Fruit fly (Drosophila melanogaster) whole organism, embryonic: ENCODE measurements around the gene CG6652.

Experiments
- Ada2b ChIP-seq: fragments of 200-800 bp; sonication (Bioruptor generic); IDR thresholded peaks from 2 replicates; pipeline ENCODE4 v1.3.6; 2022; ENCODE audit warnings: missing biosample characterization, missing genetic modification characterization
- Atf6 ChIP-seq: fragments of 200-800 bp; sonication (Bioruptor generic); IDR thresholded peaks from 2 replicates; pipeline ENCODE4 v1.3.6; 2022; ENCODE audit warnings: missing biosample characterization, missing genetic modification characterization
- CG10366 ChIP-seq: fragments of 200-800 bp; sonication (Bioruptor generic); IDR thresholded peaks from 2 replicates; pipeline ENCODE4 v1.3.6; 2022; ENCODE audit warnings: missing biosample characterization, missing genetic modification characterization
- CG10979 ChIP-seq: fragments of 200-800 bp; sonication (Bioruptor generic); optimal IDR thresholded peaks from 2 replicates; lab custom pipeline; 2018; ENCODE audit warnings: missing biosample characterization, mild to moderate bottlenecking, missing genetic modification characterization, moderate library complexity
- CG11085 ChIP-seq: fragments of 200-800 bp; sonication (Bioruptor generic); IDR thresholded peaks from 2 replicates; pipeline ENCODE4 v1.3.6; 2022; ENCODE audit warnings: missing biosample characterization, missing genetic modification characterization
- CG12769 ChIP-seq: fragments of 200-800 bp; sonication (Bioruptor generic); optimal IDR thresholded peaks from 2 replicates; lab custom pipeline; 2019; ENCODE audit warnings: missing biosample characterization, mild to moderate bottlenecking, missing genetic modification characterization, moderate library complexity
- CG13296 ChIP-seq: fragments of 200-800 bp; sonication (Bioruptor generic); optimal IDR thresholded peaks from 3 replicates; lab custom pipeline; 2018; ENCODE audit warnings: missing biosample characterization, mild to moderate bottlenecking, missing genetic modification characterization
- CG13624 ChIP-seq: fragments of 200-800 bp; sonication (Bioruptor generic); optimal IDR thresholded peaks from 2 replicates; lab custom pipeline; 2016; ENCODE audit warnings: missing biosample characterization, missing genetic modification characterization
- CG14667 ChIP-seq: fragments of 200-800 bp; sonication (Bioruptor generic); IDR thresholded peaks from 2 replicates; pipeline ENCODE4 v1.3.6; 2022; ENCODE audit warnings: missing biosample characterization, missing genetic modification characterization
- CG1603 ChIP-seq: fragments of 200-800 bp; sonication (Bioruptor generic); optimal IDR thresholded peaks from 2 replicates; lab custom pipeline; 2019; ENCODE audit warnings: missing biosample characterization, mild to moderate bottlenecking, missing genetic modification characterization, moderate library complexity
- CG16779 ChIP-seq: fragments of 200-800 bp; sonication (Bioruptor generic); IDR thresholded peaks from 2 replicates; pipeline ENCODE4 v1.3.6; 2022; ENCODE audit warnings: missing biosample characterization, missing genetic modification characterization
- CG17328 ChIP-seq: fragments of 200-800 bp; sonication (Bioruptor generic); IDR thresholded peaks from 2 replicates; pipeline ENCODE4 v1.3.6; 2022; ENCODE audit warnings: missing biosample characterization, missing genetic modification characterization
- CG17361 ChIP-seq: fragments of 200-800 bp; sonication (Bioruptor generic); IDR thresholded peaks from 3 replicates; pipeline ENCODE4 v1.3.6; 2022; ENCODE audit warnings: missing biosample characterization, missing genetic modification characterization
- CG2120 ChIP-seq: fragments of 200-800 bp; sonication (Bioruptor generic); optimal IDR thresholded peaks from 3 replicates; lab custom pipeline; 2016; ENCODE audit warnings: missing biosample characterization, missing genetic modification characterization
- CG2712 ChIP-seq: fragments of 200-800 bp; optimal IDR thresholded peaks from 3 replicates; lab custom pipeline; 2019; ENCODE audit warnings: missing biosample characterization, mild to moderate bottlenecking, missing genetic modification characterization, moderate library complexity
- CG4820 ChIP-seq: fragments of 200-800 bp; sonication (Bioruptor generic); optimal IDR thresholded peaks from 3 replicates; lab custom pipeline; 2016; ENCODE audit warnings: missing biosample characterization, missing genetic modification characterization
- CG6175 ChIP-seq: fragments of 200-800 bp; sonication (Bioruptor generic); IDR thresholded peaks from 3 replicates; pipeline ENCODE4 v1.3.6; 2022; ENCODE audit warnings: missing biosample characterization, missing genetic modification characterization
- CG6689 ChIP-seq: fragments of 200-800 bp; sonication (Bioruptor generic); IDR thresholded peaks from 2 replicates; pipeline ENCODE4 v1.3.6; 2022; ENCODE audit warnings: missing biosample characterization, missing genetic modification characterization
- CG7372 ChIP-seq: fragments of 200-800 bp; sonication (Bioruptor generic); IDR thresholded peaks from 2 replicates; pipeline ENCODE4 v1.3.6; 2022; ENCODE audit warnings: missing biosample characterization, missing genetic modification characterization
- CG8281 ChIP-seq: fragments of 200-800 bp; sonication (Bioruptor generic); optimal IDR thresholded peaks from 2 replicates; lab custom pipeline; 2018; ENCODE audit warnings: missing biosample characterization, mild to moderate bottlenecking, missing genetic modification characterization, moderate library complexity
- CG9797 ChIP-seq: fragments of 200-800 bp; sonication (Bioruptor generic); optimal IDR thresholded peaks from 3 replicates; lab custom pipeline; 2018; ENCODE audit warnings: missing biosample characterization, mild to moderate bottlenecking, missing genetic modification characterization
- CG9817 ChIP-seq: fragments of 200-800 bp; sonication (Bioruptor generic); optimal IDR thresholded peaks from 2 replicates; lab custom pipeline; 2018; ENCODE audit warnings: missing biosample characterization, mild to moderate bottlenecking, missing genetic modification characterization, moderate library complexity
- CHES-1-like ChIP-seq: fragments of 200-800 bp; sonication (Bioruptor generic); optimal IDR thresholded peaks from 2 replicates; lab custom pipeline; 2016; ENCODE audit warnings: missing biosample characterization, missing genetic modification characterization
- D19A ChIP-seq: fragments of 200-800 bp; optimal IDR thresholded peaks from 3 replicates; lab custom pipeline; 2019; ENCODE audit warnings: missing biosample characterization, mild to moderate bottlenecking, missing genetic modification characterization, moderate library complexity
- Fer3 ChIP-seq: fragments of 200-800 bp; sonication (Bioruptor generic); optimal IDR thresholded peaks from 2 replicates; lab custom pipeline; 2018; ENCODE audit warnings: missing biosample characterization, mild to moderate bottlenecking, missing genetic modification characterization, moderate library complexity
- H15 ChIP-seq: fragments of 200-800 bp; sonication (Bioruptor generic); IDR thresholded peaks from 3 replicates; pipeline ENCODE4 v1.3.6; 2022; ENCODE audit warnings: missing biosample characterization, missing genetic modification characterization
- Hr78 ChIP-seq, 2 experiments: fragments of 200-800 bp in 1 of 2; fragments of >200 bp in 1 of 2; sonication (Bioruptor generic) in 1 of 2; optimal IDR thresholded peaks; 2 replicates each; lab custom pipeline; 2017 to 2019; ENCODE audit warnings: missing biosample characterization in 2 of 2, missing genetic modification characterization in 2 of 2, mild to moderate bottlenecking in 1 of 2, moderate library complexity in 1 of 2
- Jarid2 ChIP-seq: fragments of 200-800 bp; sonication (Bioruptor generic); optimal IDR thresholded peaks from 3 replicates; lab custom pipeline; 2017; ENCODE audit warnings: mild to moderate bottlenecking, missing biosample characterization, missing genetic modification reagents, missing genetic modification characterization
- MESR4 ChIP-seq: fragments of 200-800 bp; sonication (Bioruptor generic); optimal IDR thresholded peaks from 2 replicates; lab custom pipeline; 2018; ENCODE audit warnings: missing biosample characterization, mild to moderate bottlenecking, missing genetic modification characterization, moderate library complexity
- Med ChIP-seq: fragments of 200-800 bp; sonication (Bioruptor generic); peaks from one replicate; lab custom pipeline; 2016; ENCODE audit warnings: missing biosample characterization, missing genetic modification characterization, mild to moderate bottlenecking, inconsistent platforms, moderate library complexity
- Oaz ChIP-seq: fragments of 200-800 bp; sonication (Bioruptor generic); IDR thresholded peaks from 2 replicates; pipeline ENCODE4 v1.3.6; 2022; ENCODE audit warnings: missing biosample characterization, missing genetic modification characterization
- Pdp1 ChIP-seq, 2 experiments: fragments of 200-800 bp; sonication (Bioruptor generic); optimal IDR thresholded peaks; 3 replicates each; lab custom pipeline; 2016; ENCODE audit warnings: missing biosample characterization in 2 of 2, missing genetic modification characterization in 2 of 2, mild to moderate bottlenecking in 1 of 2, moderate library complexity in 1 of 2
- Ssrp ChIP-seq: fragments of 200-800 bp; sonication (Bioruptor generic); optimal IDR thresholded peaks from 2 replicates; lab custom pipeline; 2018; ENCODE audit warnings: missing biosample characterization, mild to moderate bottlenecking, missing genetic modification characterization, moderate library complexity
- Xrp1 ChIP-seq: fragments of 200-800 bp; sonication (Bioruptor generic); IDR thresholded peaks from 2 replicates; pipeline ENCODE4 v1.3.6; 2022; ENCODE audit warnings: missing biosample characterization, missing genetic modification characterization
- abd-A ChIP-seq: fragments of 200-800 bp; sonication (Bioruptor generic); optimal IDR thresholded peaks from 3 replicates; lab custom pipeline; 2019; ENCODE audit warnings: missing biosample characterization, mild to moderate bottlenecking, missing genetic modification characterization, moderate library complexity
- ato ChIP-seq: fragments of 200-800 bp; sonication (Bioruptor generic); IDR thresholded peaks from 2 replicates; pipeline ENCODE4 v1.3.6; 2022; ENCODE audit warnings: missing biosample characterization, missing genetic modification characterization; ENCODE audit not compliant: partially characterized antibody
- bcd ChIP-seq: fragments of 200-800 bp; sonication (Bioruptor generic); optimal IDR thresholded peaks from 2 replicates; lab custom pipeline; 2017; ENCODE audit warnings: missing biosample characterization, mild to moderate bottlenecking, missing genetic modification characterization
- crol ChIP-seq: fragments of 200-800 bp; sonication (Bioruptor generic); IDR thresholded peaks from 2 replicates; pipeline ENCODE4 v1.3.6; 2022; ENCODE audit warnings: missing biosample characterization, missing genetic modification characterization
- dmrt99B ChIP-seq: fragments of 200-800 bp; sonication (Bioruptor generic); optimal IDR thresholded peaks from 2 replicates; lab custom pipeline; 2018; ENCODE audit warnings: missing biosample characterization, mild to moderate bottlenecking, missing genetic modification characterization, moderate library complexity
- dpn ChIP-seq, 2 experiments: fragments of 200-800 bp; sonication (Bioruptor generic); optimal IDR thresholded peaks; 3 replicates each; lab custom pipeline; 2016; ENCODE audit warnings: missing biosample characterization in 2 of 2, missing genetic modification characterization in 2 of 2
- ems ChIP-seq: fragments of 200-800 bp; sonication (Bioruptor generic); optimal IDR thresholded peaks from 3 replicates; lab custom pipeline; 2016; ENCODE audit warnings: missing biosample characterization, missing genetic modification characterization
- fd96Cb ChIP-seq: fragments of 200-800 bp; sonication (Bioruptor generic); optimal IDR thresholded peaks from 2 replicates; lab custom pipeline; 2018; ENCODE audit warnings: missing biosample characterization, mild to moderate bottlenecking, missing genetic modification characterization, moderate library complexity
- lbe ChIP-seq: fragments of 200-800 bp; sonication (Bioruptor generic); optimal IDR thresholded peaks from 2 replicates; lab custom pipeline; 2016; ENCODE audit warnings: missing biosample characterization, mild to moderate bottlenecking, missing genetic modification characterization
- mam ChIP-seq: fragments of 200-800 bp; sonication (Bioruptor generic); optimal IDR thresholded peaks from 3 replicates; lab custom pipeline; 2016; ENCODE audit warnings: missing biosample characterization, missing genetic modification characterization
- pfk ChIP-seq: fragments of 200-800 bp; sonication (Bioruptor generic); optimal IDR thresholded peaks from 2 replicates; lab custom pipeline; 2018; ENCODE audit warnings: missing biosample characterization, mild to moderate bottlenecking, missing genetic modification characterization, moderate library complexity
- pros ChIP-seq: fragments of 200-800 bp; sonication (Bioruptor generic); optimal IDR thresholded peaks from 3 replicates; lab custom pipeline; 2019; ENCODE audit warnings: missing biosample characterization, mild to moderate bottlenecking, missing genetic modification characterization, moderate library complexity
- row ChIP-seq: fragments of 200-800 bp; sonication (Bioruptor generic); IDR thresholded peaks from 3 replicates; pipeline ENCODE4 v1.3.6; 2022; ENCODE audit warnings: missing biosample characterization, missing genetic modification characterization
- tgo ChIP-seq: fragments of 200-800 bp; sonication (Bioruptor generic); IDR thresholded peaks from 3 replicates; pipeline ENCODE4 v1.3.6; 2022; ENCODE audit warnings: missing biosample characterization, missing genetic modification characterization
- tin ChIP-seq: fragments of 200-800 bp; sonication (Bioruptor generic); optimal IDR thresholded peaks from 3 replicates; lab custom pipeline; 2016; ENCODE audit warnings: missing biosample characterization, missing genetic modification characterization
- wek ChIP-seq: fragments of 200-800 bp; sonication (Bioruptor generic); optimal IDR thresholded peaks from 3 replicates; lab custom pipeline; 2018; ENCODE audit warnings: missing biosample characterization, mild to moderate bottlenecking, missing genetic modification characterization, moderate library complexity
- zf30C ChIP-seq: fragments of 200-800 bp; sonication (Bioruptor generic); optimal IDR thresholded peaks from 3 replicates; lab custom pipeline; 2018; ENCODE audit warnings: missing biosample characterization, mild to moderate bottlenecking, missing genetic modification characterization

Gene CG6652

dm6 chr3L:17007041-17007471 is 15.6 kb downstream of the CG6652 start (continued):
- TF ChIP-seq CG11085 (GFP tag; lab: Robert Waterston, UW) (peak; percentile 15; the same call in 1 of the 2 replicates), CG8281 (tag; lab: Kevin White, UChicago) (no peak), crol (GFP tag; lab: Robert Waterston, UW) (peak; percentile 76), D19A (tag; lab: Kevin White, UChicago) (peak; percentile 13), zf30C (no peak), CG4820 (GFP tag; lab: Kevin White, UChicago) (no peak), CG10366 (GFP tag; lab: Robert Waterston, UW) (peak; percentile 52; the same call in 1 of the 2 replicates), fd96Cb (tag; lab: Kevin White, UChicago) (peak; percentile 23), pros (GFP tag; lab: Kevin White, UChicago) (no peak), CG12769 (tag; lab: Kevin White, UChicago) (peak; percentile 31), CG6689 (GFP tag; lab: Robert Waterston, UW) (peak; percentile 55), dmrt99B (peak; percentile 26), tgo (peak; percentile 38; the same call in 1 of the 3 replicates), Fer3 (peak; percentile 26), Atf6 (GFP tag; lab: Robert Waterston, UW) (peak; percentile 43), CG17361 (peak; percentile 39; the same call in 1 of the 3 replicates), CG13296 (no peak), dpn (GFP tag; optimal IDR thresholded peaks at IDR 0.05; lab: Kevin White, UChicago) (peak in 1 of 2 experiments; percentile 4), CG7372 (GFP tag; lab: Robert Waterston, UW) (0 out of 2 replicates have a peak, but pooled peaks have one; percentile 5), Ada2b (0 out of 2 replicates have a peak, but pooled peaks have one; percentile 30), bcd (peak; percentile 25), wek (GFP tag; lab: Kevin White, UChicago) (no peak), lbe (GFP tag; lab: Kevin White, UChicago) (peak; percentile 19), Ssrp (tag; lab: Kevin White, UChicago) (peak; percentile 8), CG9817 (tag; lab: Kevin White, UChicago) (peak; percentile 35), CG17328 (GFP tag; lab: Robert Waterston, UW) (peak; percentile 29; the same call in 1 of the 2 replicates), Med (GFP tag; lab: Kevin White, UChicago) (peak; percentile 59), H15 (GFP tag; lab: Robert Waterston, UW) (0 out of 3 replicates have a peak, but pooled peaks have one; percentile 28), Oaz (GFP tag; lab: Robert Waterston, UW) (no peak), Pdp1 (GFP tag; optimal IDR thresholded peaks at IDR 0.05; lab: Kevin White, UChicago) (peak in 1 of 2 experiments; percentile 17), CG6175 (GFP tag; lab: Robert Waterston, UW) (peak; percentile 36; the same call in 1 of the 3 replicates), CG2712 (tag; lab: Kevin White, UChicago) (peak; percentile 40)

dm6 chr3L:17006250-17006693 is 16.4 kb downstream of the CG6652 start:
- TF ChIP-seq ems (no peak), MESR4 (GFP tag; lab: Kevin White, UChicago) (no peak), abd-A (tag; lab: Kevin White, UChicago) (no peak), pfk (GFP tag; lab: Kevin White, UChicago) (no peak), Xrp1 (GFP tag; lab: Robert Waterston, UW) (no peak), mam (GFP tag; lab: Kevin White, UChicago) (no peak), CG13624 (GFP tag; lab: Kevin White, UChicago) (no peak), CHES-1-like (GFP tag; lab: Kevin White, UChicago) (no peak), CG2120 (GFP tag; lab: Kevin White, UChicago) (no peak), ato (no peak), CG16779 (0 out of 2 replicates have a peak, but pooled peaks have one; percentile 17), row (GFP tag; lab: Robert Waterston, UW) (peak; percentile 60), Hr78 (GFP tag; optimal IDR thresholded peaks at IDR 0.05; lab: Kevin White, UChicago) (peak in 1 of 2 experiments; percentile 35), CG9797 (GFP tag; lab: Kevin White, UChicago) (no peak), CG1603 (tag; lab: Kevin White, UChicago) (no peak), CG14667 (GFP tag; lab: Robert Waterston, UW) (no peak), Jarid2 (GFP tag; lab: Kevin White, UChicago) (no peak), CG10979 (tag; lab: Kevin White, UChicago) (no peak), tin (no peak)
